Fruit fly (Drosophila melanogaster) whole organism, embryonic: Measurements from ENCODE around the gene mst.
A peak's percentile ranks its signal among the peaks of the same experiment; 100 is the strongest.

Experiments
- CG10209 ChIP-seq: fragments of 200-800 bp; sonication (Bioruptor generic); optimal IDR thresholded peaks from 3 replicates; lab custom pipeline; 2017; ENCODE audit warnings: missing biosample characterization, mild to moderate bottlenecking, missing genetic modification characterization, missing genetic modification reagents
- CG1024 ChIP-seq: fragments of 200-800 bp; sonication (Bioruptor generic); IDR thresholded peaks from 2 replicates; pipeline ENCODE4 v1.3.6; 2022; ENCODE audit warnings: missing biosample characterization, missing genetic modification characterization
- CG10267 ChIP-seq: fragments of 200-800 bp; sonication (Bioruptor generic); optimal IDR thresholded peaks from 2 replicates; lab custom pipeline; 2018; ENCODE audit warnings: missing biosample characterization, mild to moderate bottlenecking, missing genetic modification characterization, moderate library complexity
- CG11085 ChIP-seq: fragments of 200-800 bp; sonication (Bioruptor generic); IDR thresholded peaks from 2 replicates; pipeline ENCODE4 v1.3.6; 2022; ENCODE audit warnings: missing biosample characterization, missing genetic modification characterization
- CG12299 ChIP-seq: fragments of 200-800 bp; sonication (Bioruptor generic); optimal IDR thresholded peaks from 2 replicates; lab custom pipeline; 2018; ENCODE audit warnings: missing biosample characterization, mild to moderate bottlenecking, missing genetic modification characterization
- CG17186 ChIP-seq: fragments of 200-800 bp; sonication (Bioruptor generic); optimal IDR thresholded peaks from 3 replicates; lab custom pipeline; 2017; ENCODE audit warnings: missing biosample characterization, missing genetic modification reagents, missing genetic modification characterization
- CG18619 ChIP-seq: fragments of 200-800 bp; sonication (Bioruptor generic); optimal IDR thresholded peaks from 3 replicates; lab custom pipeline; 2017; ENCODE audit warnings: missing biosample characterization, mild to moderate bottlenecking, missing genetic modification characterization
- CG2199 ChIP-seq: fragments of 200-800 bp; sonication (Bioruptor generic); IDR thresholded peaks from 3 replicates; pipeline ENCODE4 v1.3.6; 2022; ENCODE audit warnings: missing biosample characterization, missing genetic modification characterization
- CG34224 ChIP-seq: fragments of 200-800 bp; sonication (Bioruptor generic); IDR thresholded peaks from 3 replicates; pipeline ENCODE4 v1.3.6; 2022; ENCODE audit warnings: missing biosample characterization, missing genetic modification characterization; ENCODE audit not compliant: partially characterized antibody
- CG4282 ChIP-seq: fragments of 200-800 bp; sonication (Bioruptor generic); optimal IDR thresholded peaks from 2 replicates; lab custom pipeline; 2016; ENCODE audit warnings: missing biosample characterization, missing genetic modification characterization
- CG6654 ChIP-seq: fragments of 200-800 bp; sonication (Bioruptor generic); optimal IDR thresholded peaks from 2 replicates; lab custom pipeline; 2017; ENCODE audit warnings: missing biosample characterization, mild to moderate bottlenecking, missing genetic modification characterization
- CG7963 ChIP-seq: fragments of 200-800 bp; sonication (Bioruptor generic); IDR thresholded peaks from 3 replicates; pipeline ENCODE4 v1.3.6; 2022; ENCODE audit warnings: missing biosample characterization, missing genetic modification characterization; ENCODE audit not compliant: partially characterized antibody
- CG8290 ChIP-seq, 3 experiments: fragments of 200-800 bp; sonication (Bioruptor generic); optimal IDR thresholded peaks; 2 replicates each; lab custom pipeline; 2016 to 2019; ENCODE audit warnings: missing biosample characterization in 3 of 3, missing genetic modification characterization in 3 of 3, mild to moderate bottlenecking in 2 of 3, moderate library complexity in 1 of 3
- CG8924 ChIP-seq: fragments of 200-800 bp; optimal IDR thresholded peaks from 3 replicates; lab custom pipeline; 2019; ENCODE audit warnings: missing biosample characterization, mild to moderate bottlenecking, missing genetic modification characterization, moderate library complexity
- CG8944 ChIP-seq: fragments of 200-800 bp; sonication (Bioruptor generic); optimal IDR thresholded peaks from 3 replicates; lab custom pipeline; 2016; ENCODE audit warnings: missing biosample characterization, missing genetic modification characterization
- CTCF ChIP-seq: fragments of 200-800 bp; sonication (Bioruptor generic); optimal IDR thresholded peaks from 2 replicates; lab custom pipeline; 2017; ENCODE audit warnings: missing biosample characterization, mild to moderate bottlenecking, missing genetic modification characterization, moderate library complexity
- Deaf1 ChIP-seq: fragments of 200-800 bp; optimal IDR thresholded peaks from 3 replicates; lab custom pipeline; 2019; ENCODE audit warnings: missing biosample characterization, mild to moderate bottlenecking, missing genetic modification characterization, moderate library complexity
- Dll ChIP-seq: fragments of 200-800 bp; sonication (Bioruptor generic); IDR thresholded peaks from 4 replicates; pipeline ENCODE4 v1.3.6; 2022; ENCODE audit warnings: missing biosample characterization, missing genetic modification characterization; ENCODE audit not compliant: partially characterized antibody
- HLH4C ChIP-seq: fragments of 200-800 bp; sonication (Bioruptor generic); IDR thresholded peaks from 3 replicates; pipeline ENCODE4 v1.3.6; 2022; ENCODE audit warnings: missing biosample characterization, missing genetic modification characterization; ENCODE audit not compliant: partially characterized antibody
- HmgZ ChIP-seq: fragments of 200-800 bp; sonication (Bioruptor generic); optimal IDR thresholded peaks from 2 replicates; lab custom pipeline; 2018; ENCODE audit warnings: missing biosample characterization, mild to moderate bottlenecking, missing genetic modification characterization
- Hr39 ChIP-seq: fragments of >200 bp; optimal IDR thresholded peaks from 2 replicates; lab custom pipeline; 2017
- Hr51 ChIP-seq, 2 experiments: fragments of 200-800 bp; sonication (Bioruptor generic); optimal IDR thresholded peaks; 2 replicates in 1 of 2; 3 replicates in 1 of 2; lab custom pipeline; 2016 to 2018; ENCODE audit warnings: missing biosample characterization in 2 of 2, missing genetic modification characterization in 2 of 2, mild to moderate bottlenecking in 1 of 2, moderate library complexity in 1 of 2
- Hr78 ChIP-seq, 2 experiments: fragments of 200-800 bp in 1 of 2; fragments of >200 bp in 1 of 2; sonication (Bioruptor generic) in 1 of 2; optimal IDR thresholded peaks; 2 replicates each; lab custom pipeline; 2017 to 2019; ENCODE audit warnings: missing biosample characterization in 2 of 2, missing genetic modification characterization in 2 of 2, mild to moderate bottlenecking in 1 of 2, moderate library complexity in 1 of 2
- MBD-R2 ChIP-seq: fragments of 200-800 bp; sonication (Bioruptor generic); IDR thresholded peaks from 2 replicates; pipeline ENCODE4 v1.3.6; 2022; ENCODE audit warnings: missing biosample characterization, missing genetic modification characterization
- Mes4 ChIP-seq: fragments of 200-800 bp; sonication (Bioruptor generic); optimal IDR thresholded peaks from 2 replicates; lab custom pipeline; 2016; ENCODE audit warnings: missing biosample characterization, missing genetic modification characterization
- Oli ChIP-seq: fragments of 200-800 bp; sonication (Bioruptor generic); optimal IDR thresholded peaks from 2 replicates; lab custom pipeline; 2018; ENCODE audit warnings: missing biosample characterization, mild to moderate bottlenecking, missing genetic modification characterization, moderate library complexity
- Scr ChIP-seq: fragments of 200-800 bp; sonication (Bioruptor generic); IDR thresholded peaks from 2 replicates; pipeline ENCODE4 v1.3.6; 2022; ENCODE audit warnings: missing biosample characterization, missing genetic modification characterization; ENCODE audit not compliant: partially characterized antibody
- Ssrp ChIP-seq: fragments of 200-800 bp; sonication (Bioruptor generic); optimal IDR thresholded peaks from 2 replicates; lab custom pipeline; 2018; ENCODE audit warnings: missing biosample characterization, mild to moderate bottlenecking, missing genetic modification characterization, moderate library complexity
- Taf1 ChIP-seq: fragments of 200-800 bp; sonication (Bioruptor generic); IDR thresholded peaks from 2 replicates; pipeline ENCODE4 v1.3.6; 2022; ENCODE audit warnings: missing biosample characterization, missing genetic modification characterization
- YL-1 ChIP-seq: fragments of 200-800 bp; sonication (Bioruptor generic); optimal IDR thresholded peaks from 3 replicates; lab custom pipeline; 2017; ENCODE audit warnings: missing biosample characterization, mild to moderate bottlenecking, missing genetic modification characterization
- aop ChIP-seq: fragments of 200-800 bp; sonication (Bioruptor generic); IDR thresholded peaks from 2 replicates; pipeline ENCODE4 v1.3.6; 2022; ENCODE audit warnings: missing biosample characterization, missing genetic modification characterization
- ash1 ChIP-seq: fragments of 200-800 bp; sonication (Bioruptor generic); optimal IDR thresholded peaks from 2 replicates; lab custom pipeline; 2018; ENCODE audit warnings: missing biosample characterization, mild to moderate bottlenecking, missing genetic modification characterization
- bbx ChIP-seq: fragments of 200-800 bp; sonication (Bioruptor generic); IDR thresholded peaks from 2 replicates; pipeline ENCODE4 v1.3.6; 2022; ENCODE audit warnings: missing biosample characterization, missing genetic modification characterization; ENCODE audit not compliant: partially characterized antibody
- chinmo ChIP-seq: fragments of 200-800 bp; sonication (Bioruptor generic); IDR thresholded peaks from 4 replicates; pipeline ENCODE4 v1.3.6; 2022; ENCODE audit warnings: missing biosample characterization, missing genetic modification characterization; ENCODE audit not compliant: partially characterized antibody
- corto ChIP-seq: fragments of 200-800 bp; sonication (Bioruptor generic); optimal IDR thresholded peaks from 2 replicates; lab custom pipeline; 2016; ENCODE audit warnings: missing biosample characterization, mild to moderate bottlenecking, missing genetic modification characterization, moderate library complexity
- dm ChIP-seq: fragments of 200-800 bp; sonication (Bioruptor generic); optimal IDR thresholded peaks from 3 replicates; lab custom pipeline; 2016; ENCODE audit warnings: missing biosample characterization, missing genetic modification characterization
- dysf ChIP-seq: fragments of 200-800 bp; sonication (Bioruptor generic); IDR thresholded peaks from 3 replicates; pipeline ENCODE4 v1.3.6; 2022; ENCODE audit warnings: missing biosample characterization, missing genetic modification characterization
- ewg ChIP-seq: fragments of 200-800 bp; sonication (Bioruptor generic); optimal IDR thresholded peaks from 3 replicates; lab custom pipeline; 2017; ENCODE audit warnings: mild to moderate bottlenecking, missing biosample characterization, missing genetic modification reagents, missing genetic modification characterization
- gsb ChIP-seq: fragments of 200-800 bp; sonication (Bioruptor generic); IDR thresholded peaks from 2 replicates; pipeline ENCODE4 v1.3.6; 2022; ENCODE audit warnings: missing biosample characterization, missing genetic modification characterization
- hb ChIP-seq: fragments of 200-800 bp; sonication (Bioruptor generic); IDR thresholded peaks from 3 replicates; pipeline ENCODE4 v1.3.6; 2022; ENCODE audit warnings: missing biosample characterization, missing genetic modification characterization; ENCODE audit not compliant: partially characterized antibody
- klu ChIP-seq: fragments of 200-800 bp; sonication (Bioruptor generic); IDR thresholded peaks from 2 replicates; pipeline ENCODE4 v1.3.6; 2022; ENCODE audit warnings: missing biosample characterization, missing genetic modification characterization
- nerfin-2 ChIP-seq: fragments of 200-800 bp; sonication (Bioruptor generic); IDR thresholded peaks from 2 replicates; pipeline ENCODE4 v1.3.6; 2022; ENCODE audit warnings: missing biosample characterization, missing genetic modification characterization; ENCODE audit not compliant: partially characterized antibody
- p53 ChIP-seq: fragments of 200-800 bp; sonication (Bioruptor generic); optimal IDR thresholded peaks from 2 replicates; lab custom pipeline; 2016; ENCODE audit warnings: missing biosample characterization, missing genetic modification characterization
- ro ChIP-seq: fragments of 200-800 bp; sonication (Bioruptor generic); IDR thresholded peaks from 2 replicates; pipeline ENCODE4 v1.3.6; 2022; ENCODE audit warnings: missing biosample characterization, missing genetic modification characterization
- schlank ChIP-seq: fragments of 200-800 bp; sonication (Bioruptor generic); optimal IDR thresholded peaks from 2 replicates; lab custom pipeline; 2018; ENCODE audit warnings: missing biosample characterization, mild to moderate bottlenecking, missing genetic modification characterization
- sr ChIP-seq: fragments of 200-800 bp; sonication (Bioruptor generic); IDR thresholded peaks from 3 replicates; pipeline ENCODE4 v1.3.6; 2022; ENCODE audit warnings: missing biosample characterization, missing genetic modification characterization
- ssp ChIP-seq: fragments of 200-800 bp; sonication (Bioruptor generic); IDR thresholded peaks from 2 replicates; pipeline ENCODE4 v1.3.6; 2022; ENCODE audit warnings: missing biosample characterization, missing genetic modification characterization
- tgo ChIP-seq: fragments of 200-800 bp; sonication (Bioruptor generic); IDR thresholded peaks from 3 replicates; pipeline ENCODE4 v1.3.6; 2022; ENCODE audit warnings: missing biosample characterization, missing genetic modification characterization
- vnd ChIP-seq: fragments of 200-800 bp; sonication (Bioruptor generic); IDR thresholded peaks from 3 replicates; pipeline ENCODE4 v1.3.6; 2022; ENCODE audit warnings: missing biosample characterization, missing genetic modification characterization; ENCODE audit not compliant: partially characterized antibody
- wdn ChIP-seq: fragments of 200-800 bp; sonication (Bioruptor generic); IDR thresholded peaks from 2 replicates; pipeline ENCODE4 v1.3.6; 2022; ENCODE audit warnings: missing biosample characterization, missing genetic modification characterization
- zfh1 ChIP-seq: fragments of 200-800 bp; sonication (Bioruptor generic); IDR thresholded peaks from 3 replicates; pipeline ENCODE4 v1.3.6; 2022; ENCODE audit warnings: missing biosample characterization, missing genetic modification characterization

The mst gene

dm6 chrX:21388734-21389133 is at the start of gene mst (continued):
- TF ChIP-seq Hr51 (GFP tag; optimal IDR thresholded peaks at IDR 0.05; lab: Kevin White, UChicago) (no peak), dysf (GFP tag; lab: Robert Waterston, UW) (no peak), aop (GFP tag; lab: Robert Waterston, UW) (no peak), MBD-R2 (GFP tag; lab: Robert Waterston, UW) (peak; percentile 47), chinmo (GFP tag; lab: Robert Waterston, UW) (0 out of 4 replicates have a peak, but pooled peaks have one; percentile 40), corto (GFP tag; lab: Kevin White, UChicago) (no peak), Mes4 (GFP tag; lab: Kevin White, UChicago) (no peak), Dll (GFP tag; lab: Robert Waterston, UW) (peak; percentile 83), Oli (tag; lab: Kevin White, UChicago) (no peak), Deaf1 (tag; lab: Kevin White, UChicago) (no peak), nerfin-2 (no peak), Taf1 (GFP tag; lab: Robert Waterston, UW) (no peak), ash1 (no peak), sr (no peak), CG34224 (peak; percentile 70), CG12299 (tag; lab: Kevin White, UChicago) (no peak), CG7963 (GFP tag; lab: Robert Waterston, UW) (peak; percentile 27; the same call in 1 of the 3 replicates), CG10267 (tag; lab: Kevin White, UChicago) (no peak), CG11085 (no peak), ssp (GFP tag; lab: Robert Waterston, UW) (no peak), CG8924 (tag; lab: Kevin White, UChicago) (no peak), schlank (tag; lab: Kevin White, UChicago) (no peak), gsb (GFP tag; lab: Robert Waterston, UW) (no peak), p53 (GFP tag; lab: Kevin White, UChicago) (no peak), HmgZ (tag; lab: Kevin White, UChicago) (no peak), wdn (GFP tag; lab: Robert Waterston, UW) (no peak), CG17186 (GFP tag; lab: Kevin White, UChicago) (no peak), dm (GFP tag; lab: Kevin White, UChicago) (no peak), tgo (no peak), CG1024 (GFP tag; lab: Robert Waterston, UW) (no peak), CTCF (no peak), Scr (peak; percentile 75), klu (no peak), ewg (GFP tag; lab: Kevin White, UChicago) (no peak), vnd (GFP tag; lab: Robert Waterston, UW) (peak; percentile 61; the same call in 2 of the 3 replicates), Hr78 (GFP tag; optimal IDR thresholded peaks at IDR 0.05; lab: Kevin White, UChicago) (no peak), bbx (GFP tag; lab: Robert Waterston, UW) (no peak), zfh1 (GFP tag; lab: Robert Waterston, UW) (no peak), hb (GFP tag; lab: Robert Waterston, UW) (0 out of 3 replicates have a peak, but pooled peaks have one; percentile 28), CG4282 (GFP tag; lab: Kevin White, UChicago) (no peak), ro (GFP tag; lab: Robert Waterston, UW) (no peak)

DNA sequence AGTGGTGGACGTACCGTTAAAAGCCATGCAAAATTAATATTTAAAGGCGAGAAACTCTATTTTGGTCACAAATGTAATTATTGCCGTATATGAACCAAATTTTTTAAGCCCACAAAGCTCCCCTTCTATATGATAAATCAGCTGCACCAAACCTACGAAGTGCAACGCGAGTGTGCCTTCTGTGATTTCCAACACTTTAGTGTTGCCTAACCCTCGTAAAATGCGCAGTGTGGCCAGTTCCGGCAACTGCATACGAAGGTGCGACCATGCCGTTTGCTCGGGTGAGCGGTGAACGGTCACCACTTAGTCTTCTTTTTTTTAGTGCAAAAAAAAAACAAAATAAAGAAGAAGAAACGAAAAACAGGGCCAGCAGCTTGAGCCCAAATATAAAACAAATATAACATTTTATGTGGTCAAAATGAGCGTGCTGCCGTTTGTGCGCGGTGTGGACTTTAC is 49.3 kb upstream of the mst start, which contains the start of the genes tty and fliI:
Gene tty, minus strand, starts transcription at position 201 of the 456 bp plus-strand sequence.
Gene fliI, plus strand, starts transcription at position 266 of the 456 bp plus-strand sequence.
- TF ChIP-seq HLH4C (no peak), YL-1 (GFP tag; lab: Kevin White, UChicago) (peak; percentile 64), CG6654 (GFP tag; lab: Kevin White, UChicago) (peak; percentile 36), Hr78 (GFP tag; optimal IDR thresholded peaks at IDR 0.05; lab: Kevin White, UChicago) (no peak), CG18619 (peak; percentile 67), Hr39 (lab: Kevin White, UChicago) (no peak), CG4282 (GFP tag; lab: Kevin White, UChicago) (peak; percentile 56), CG2199 (GFP tag; lab: Robert Waterston, UW) (peak; percentile 78), nerfin-2 (no peak), CG8290 (GFP tag; optimal IDR thresholded peaks at IDR 0.05; lab: Kevin White, UChicago) (peak; percentile 78), CG8290 (tag; optimal IDR thresholded peaks at IDR 0.05; lab: Kevin White, UChicago) (peak; percentile 7 to 86), CG10209 (peak; percentile 82), Ssrp (tag; lab: Kevin White, UChicago) (peak; percentile 65), CG8944 (GFP tag; lab: Kevin White, UChicago) (peak; percentile 87)
